Fruit fly (Drosophila melanogaster) whole organism, embryonic: Measurements from ENCODE around the gene woc.
A peak's percentile ranks its signal among the peaks of the same experiment; 100 is the strongest.

Source experiments
- Adf1 ChIP-seq: fragments of 200-800 bp; sonication (Bioruptor generic); IDR thresholded peaks from 2 replicates; pipeline ENCODE4 v1.3.6; 2022; ENCODE audit warnings: missing biosample characterization, missing genetic modification characterization
- CG10274 ChIP-seq: fragments of 200-800 bp; sonication (Bioruptor generic); optimal IDR thresholded peaks from 3 replicates; lab custom pipeline; 2017; ENCODE audit warnings: missing biosample characterization, mild to moderate bottlenecking, missing genetic modification characterization
- CG15514 ChIP-seq: fragments of 200-800 bp; sonication (Bioruptor generic); optimal IDR thresholded peaks from 3 replicates; lab custom pipeline; 2017; ENCODE audit warnings: missing biosample characterization, missing genetic modification characterization, mild to moderate bottlenecking, moderate library complexity, missing genetic modification reagents
- CG1602 ChIP-seq: fragments of 200-800 bp; sonication (Bioruptor generic); optimal IDR thresholded peaks from 3 replicates; lab custom pipeline; 2016; ENCODE audit warnings: missing biosample characterization, missing genetic modification characterization
- CG17361 ChIP-seq: fragments of 200-800 bp; sonication (Bioruptor generic); IDR thresholded peaks from 3 replicates; pipeline ENCODE4 v1.3.6; 2022; ENCODE audit warnings: missing biosample characterization, missing genetic modification characterization
- CG17385 ChIP-seq: fragments of 200-800 bp; sonication (Bioruptor generic); optimal IDR thresholded peaks from 3 replicates; lab custom pipeline; 2018; ENCODE audit warnings: missing biosample characterization, mild to moderate bottlenecking, missing genetic modification characterization
- CG17802 ChIP-seq: fragments of 200-800 bp; sonication (Bioruptor generic); optimal IDR thresholded peaks from 2 replicates; lab custom pipeline; 2018; ENCODE audit warnings: missing biosample characterization, mild to moderate bottlenecking, missing genetic modification characterization, moderate library complexity
- CG1792 ChIP-seq: fragments of 200-800 bp; sonication (Bioruptor generic); optimal IDR thresholded peaks from 2 replicates; lab custom pipeline; 2016; ENCODE audit warnings: missing biosample characterization, missing genetic modification characterization
- CG18764 ChIP-seq: fragments of 200-800 bp; sonication (Bioruptor generic); optimal IDR thresholded peaks from 3 replicates; lab custom pipeline; 2016; ENCODE audit warnings: missing biosample characterization, missing genetic modification characterization
- CG2129 ChIP-seq: fragments of 200-800 bp; sonication (Bioruptor generic); IDR thresholded peaks from 2 replicates; pipeline ENCODE4 v1.3.6; 2022; ENCODE audit warnings: missing biosample characterization, missing genetic modification characterization; ENCODE audit not compliant: partially characterized antibody
- CG33213 ChIP-seq: fragments of 200-800 bp; sonication (Bioruptor generic); optimal IDR thresholded peaks from 3 replicates; lab custom pipeline; 2016; ENCODE audit warnings: missing biosample characterization, missing genetic modification characterization
- CG3995 ChIP-seq: fragments of 200-800 bp; sonication (Bioruptor generic); optimal IDR thresholded peaks from 3 replicates; lab custom pipeline; 2016; ENCODE audit warnings: missing biosample characterization, missing genetic modification characterization
- CG5953 ChIP-seq: fragments of 200-800 bp; sonication (Bioruptor generic); IDR thresholded peaks from 2 replicates; pipeline ENCODE4 v1.3.6; 2022; ENCODE audit warnings: missing biosample characterization, missing genetic modification characterization
- CG6813 ChIP-seq: fragments of 200-800 bp; sonication (Bioruptor generic); optimal IDR thresholded peaks from 2 replicates; lab custom pipeline; 2017; ENCODE audit warnings: missing biosample characterization, missing genetic modification characterization, mild to moderate bottlenecking, moderate library complexity, missing genetic modification reagents
- Camta ChIP-seq: fragments of 200-800 bp; sonication (Bioruptor generic); optimal IDR thresholded peaks from 2 replicates; lab custom pipeline; 2016; ENCODE audit warnings: missing biosample characterization, missing genetic modification characterization
- Chrac-16 ChIP-seq: fragments of 200-800 bp; sonication (Bioruptor generic); optimal IDR thresholded peaks from 3 replicates; lab custom pipeline; 2016; ENCODE audit warnings: missing biosample characterization, missing genetic modification characterization
- CkIIα-i1 ChIP-seq: fragments of 200-800 bp; sonication (Bioruptor generic); IDR thresholded peaks from 2 replicates; pipeline ENCODE4 v1.3.6; 2022; ENCODE audit warnings: missing biosample characterization, missing genetic modification characterization
- CrebB ChIP-seq: fragments of 200-800 bp; sonication (Bioruptor generic); optimal IDR thresholded peaks from 3 replicates; lab custom pipeline; 2018; ENCODE audit warnings: missing biosample characterization, mild to moderate bottlenecking, missing genetic modification characterization
- E2f2 ChIP-seq: fragments of 200-800 bp; sonication (Bioruptor generic); IDR thresholded peaks from 2 replicates; pipeline ENCODE4 v1.3.6; 2022; ENCODE audit warnings: missing biosample characterization, missing genetic modification characterization
- Eip74EF ChIP-seq, 2 experiments: fragments of 200-800 bp in 1 of 2; fragments of >200 bp in 1 of 2; sonication (Bioruptor generic) in 1 of 2; optimal IDR thresholded peaks; 2 replicates each; lab custom pipeline; 2017 to 2019; ENCODE audit warnings: missing biosample characterization in 2 of 2, missing genetic modification characterization in 2 of 2, mild to moderate bottlenecking in 1 of 2, moderate library complexity in 1 of 2
- Fer1 ChIP-seq: fragments of 200-800 bp; sonication (Bioruptor generic); optimal IDR thresholded peaks from 2 replicates; lab custom pipeline; 2017; ENCODE audit warnings: missing biosample characterization, mild to moderate bottlenecking, missing genetic modification characterization
- Hey ChIP-seq: fragments of 200-800 bp; sonication (Bioruptor generic); optimal IDR thresholded peaks from 3 replicates; lab custom pipeline; 2018; ENCODE audit warnings: missing biosample characterization, mild to moderate bottlenecking, missing genetic modification characterization
- Max ChIP-seq: fragments of 200-800 bp; sonication (Bioruptor generic); optimal IDR thresholded peaks from 2 replicates; lab custom pipeline; 2016; ENCODE audit warnings: missing biosample characterization, mild to moderate bottlenecking, missing genetic modification characterization
- Med ChIP-seq: fragments of 200-800 bp; sonication (Bioruptor generic); peaks from one replicate; lab custom pipeline; 2016; ENCODE audit warnings: missing biosample characterization, missing genetic modification characterization, mild to moderate bottlenecking, inconsistent platforms, moderate library complexity
- Meics ChIP-seq: fragments of 200-800 bp; sonication (Bioruptor generic); optimal IDR thresholded peaks from 2 replicates; lab custom pipeline; 2017; ENCODE audit warnings: missing biosample characterization, mild to moderate bottlenecking, missing genetic modification characterization
- Myb ChIP-seq: fragments of 200-800 bp; sonication (Bioruptor generic); optimal IDR thresholded peaks from 2 replicates; lab custom pipeline; 2016; ENCODE audit warnings: missing biosample characterization, missing genetic modification characterization
- Neu2 ChIP-seq: fragments of 200-800 bp; sonication (Bioruptor generic); optimal IDR thresholded peaks from 3 replicates; lab custom pipeline; 2016; ENCODE audit warnings: missing biosample characterization, missing genetic modification characterization, borderline replicate concordance
- Nf-YB ChIP-seq: fragments of 200-800 bp; sonication (Bioruptor generic); optimal IDR thresholded peaks from 3 replicates; lab custom pipeline; 2019; ENCODE audit warnings: missing biosample characterization, mild to moderate bottlenecking, missing genetic modification characterization, moderate library complexity
- TFAM ChIP-seq: fragments of 200-800 bp; sonication (Bioruptor generic); optimal IDR thresholded peaks from 2 replicates; lab custom pipeline; 2017; ENCODE audit warnings: missing biosample characterization, missing genetic modification characterization, inconsistent platforms
- Usf ChIP-seq: fragments of 200-800 bp; sonication (Bioruptor generic); optimal IDR thresholded peaks from 2 replicates; lab custom pipeline; 2017; ENCODE audit warnings: missing genotype, missing biosample characterization, missing genetic modification characterization
- ash1 ChIP-seq: fragments of 200-800 bp; sonication (Bioruptor generic); optimal IDR thresholded peaks from 2 replicates; lab custom pipeline; 2018; ENCODE audit warnings: missing biosample characterization, mild to moderate bottlenecking, missing genetic modification characterization
- bcd ChIP-seq: fragments of 200-800 bp; sonication (Bioruptor generic); optimal IDR thresholded peaks from 2 replicates; lab custom pipeline; 2017; ENCODE audit warnings: missing biosample characterization, mild to moderate bottlenecking, missing genetic modification characterization
- cad ChIP-seq: fragments of >200 bp; optimal IDR thresholded peaks from 2 replicates; lab custom pipeline; 2017; ENCODE audit warnings: missing biosample characterization, missing genetic modification characterization
- cas ChIP-seq: fragments of 200-800 bp; sonication (Bioruptor generic); IDR thresholded peaks from 2 replicates; pipeline ENCODE4 v1.3.6; 2022; ENCODE audit warnings: missing biosample characterization, missing genetic modification characterization
- chinmo ChIP-seq: fragments of 200-800 bp; sonication (Bioruptor generic); IDR thresholded peaks from 4 replicates; pipeline ENCODE4 v1.3.6; 2022; ENCODE audit warnings: missing biosample characterization, missing genetic modification characterization; ENCODE audit not compliant: partially characterized antibody
- eyg ChIP-seq: fragments of 200-800 bp; sonication (Bioruptor generic); optimal IDR thresholded peaks from 3 replicates; lab custom pipeline; 2016; ENCODE audit warnings: missing biosample characterization, missing genetic modification characterization
- fd3F ChIP-seq: fragments of 200-800 bp; sonication (Bioruptor generic); optimal IDR thresholded peaks from 2 replicates; lab custom pipeline; 2018; ENCODE audit warnings: missing biosample characterization, mild to moderate bottlenecking, missing genetic modification characterization, moderate library complexity
- gce ChIP-seq: fragments of 200-800 bp; sonication (Bioruptor generic); IDR thresholded peaks from 3 replicates; pipeline ENCODE4 v1.3.6; 2022; ENCODE audit warnings: missing biosample characterization, missing genetic modification characterization
- lab ChIP-seq: fragments of 200-800 bp; sonication (Bioruptor generic); optimal IDR thresholded peaks from 3 replicates; lab custom pipeline; 2017; ENCODE audit warnings: missing biosample characterization, missing genetic modification characterization, mild to moderate bottlenecking, moderate library complexity, missing genetic modification reagents
- mam ChIP-seq: fragments of 200-800 bp; sonication (Bioruptor generic); optimal IDR thresholded peaks from 3 replicates; lab custom pipeline; 2016; ENCODE audit warnings: missing biosample characterization, missing genetic modification characterization
- nerfin-1 ChIP-seq: fragments of 200-800 bp; sonication (Bioruptor generic); optimal IDR thresholded peaks from 3 replicates; lab custom pipeline; 2019; ENCODE audit warnings: missing biosample characterization, mild to moderate bottlenecking, missing genetic modification characterization, moderate library complexity
- pita ChIP-seq: fragments of 200-800 bp; sonication (Bioruptor generic); optimal IDR thresholded peaks from 2 replicates; lab custom pipeline; 2017; ENCODE audit warnings: missing biosample characterization, mild to moderate bottlenecking, missing genetic modification characterization
- schlank ChIP-seq: fragments of 200-800 bp; sonication (Bioruptor generic); optimal IDR thresholded peaks from 2 replicates; lab custom pipeline; 2018; ENCODE audit warnings: missing biosample characterization, mild to moderate bottlenecking, missing genetic modification characterization
- sens-2 ChIP-seq: fragments of 200-800 bp; sonication (Bioruptor generic); IDR thresholded peaks from 2 replicates; pipeline ENCODE4 v1.3.6; 2022; ENCODE audit warnings: missing biosample characterization, missing genetic modification characterization
- tin ChIP-seq: fragments of 200-800 bp; sonication (Bioruptor generic); optimal IDR thresholded peaks from 3 replicates; lab custom pipeline; 2016; ENCODE audit warnings: missing biosample characterization, missing genetic modification characterization
- vvl ChIP-seq: fragments of 200-800 bp; sonication (Bioruptor generic); IDR thresholded peaks from 2 replicates; pipeline ENCODE4 v1.3.6; 2022; ENCODE audit warnings: missing biosample characterization, missing genetic modification characterization
- wdn ChIP-seq: fragments of 200-800 bp; sonication (Bioruptor generic); IDR thresholded peaks from 2 replicates; pipeline ENCODE4 v1.3.6; 2022; ENCODE audit warnings: missing biosample characterization, missing genetic modification characterization
- yki ChIP-seq: fragments of >200 bp; optimal IDR thresholded peaks from 3 replicates; lab custom pipeline; 2018
- zen ChIP-seq: fragments of 200-800 bp; sonication (Bioruptor generic); optimal IDR thresholded peaks from 3 replicates; lab custom pipeline; 2018; ENCODE audit warnings: missing biosample characterization, mild to moderate bottlenecking, missing genetic modification characterization, moderate library complexity

The woc gene

DNA sequence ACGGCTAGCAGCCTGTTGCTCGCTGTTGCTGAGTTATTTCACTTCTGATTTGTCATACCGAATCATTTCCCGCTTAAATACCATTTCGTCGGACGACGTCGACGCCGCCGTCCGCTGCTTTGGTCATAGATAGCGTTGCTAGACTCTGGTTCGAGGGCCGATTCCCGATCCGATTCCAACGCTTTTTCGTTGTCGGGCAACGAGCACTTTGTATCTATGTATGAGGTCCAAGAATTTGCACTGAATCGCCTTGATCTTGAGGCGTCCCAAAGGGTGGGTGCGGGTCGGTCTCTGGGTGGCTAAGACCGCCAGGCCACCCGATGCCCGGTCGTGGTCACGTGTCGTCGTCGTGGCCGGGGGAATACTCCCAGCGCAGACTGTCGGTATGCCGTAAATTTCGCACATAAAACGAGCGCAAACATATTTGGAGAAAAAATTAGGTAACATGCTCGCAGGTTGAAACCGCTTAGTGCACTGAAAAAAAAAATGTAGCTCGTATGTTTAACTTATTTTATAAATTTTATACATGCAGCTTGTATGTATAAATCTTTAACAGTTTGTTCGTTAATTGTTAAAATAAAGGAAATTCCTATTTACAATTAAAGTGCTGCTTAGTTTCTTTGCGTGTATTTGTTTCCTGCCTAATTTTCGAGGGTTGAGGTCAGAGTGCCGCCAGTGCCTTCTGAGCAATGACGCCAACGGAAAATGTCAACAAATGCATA, 28.5 kb upstream of the woc start, which contains the start of gene CG3348 (continued):
- TF ChIP-seq gce (0 out of 3 replicates have a peak, but pooled peaks have one; percentile 20), yki (lab: Kevin White, UChicago) (no peak), CG1792 (GFP tag; lab: Kevin White, UChicago) (peak; percentile 67), Myb (GFP tag; lab: Kevin White, UChicago) (peak; percentile 50), lab (GFP tag; lab: Kevin White, UChicago) (peak; percentile 91), bcd (peak; percentile 82), CG17361 (GFP tag; lab: Robert Waterston, UW) (peak; percentile 61), CG33213 (peak; percentile 56), schlank (tag; lab: Kevin White, UChicago) (peak; percentile 69), CG6813 (no peak), CG10274 (peak; percentile 56), Nf-YB (GFP tag; lab: Kevin White, UChicago) (peak; percentile 27), TFAM (GFP tag; lab: Kevin White, UChicago) (no peak), sens-2 (GFP tag; lab: Robert Waterston, UW) (peak; percentile 15; the same call in 1 of the 2 replicates), Chrac-16 (GFP tag; lab: Kevin White, UChicago) (peak; percentile 56), ash1 (GFP tag; lab: Kevin White, UChicago) (no peak), E2f2 (GFP tag; lab: Robert Waterston, UW) (no peak), wdn (GFP tag; lab: Robert Waterston, UW) (peak; percentile 71), CG2129 (GFP tag; lab: Robert Waterston, UW) (no peak), CG1602 (GFP tag; lab: Kevin White, UChicago) (peak; percentile 31), eyg (GFP tag; lab: Kevin White, UChicago) (peak; percentile 60), Med (GFP tag; lab: Kevin White, UChicago) (peak; percentile 95), CkIIα-i1 (GFP tag; lab: Robert Waterston, UW) (no peak), CG3995 (peak; percentile 59), CG15514 (GFP tag; lab: Kevin White, UChicago) (peak; percentile 60), Fer1 (GFP tag; lab: Kevin White, UChicago) (peak; percentile 84), tin (GFP tag; lab: Kevin White, UChicago) (peak; percentile 61), Hey (tag; lab: Kevin White, UChicago) (no peak), Usf (GFP tag; lab: Kevin White, UChicago) (peak; percentile 81), CG17385 (GFP tag; lab: Kevin White, UChicago) (peak; percentile 66), nerfin-1 (tag; lab: Kevin White, UChicago) (peak; percentile 57), Eip74EF (GFP tag; optimal IDR thresholded peaks at IDR 0.05; lab: Kevin White, UChicago) (peak in 1 of 2 experiments; percentile 1), CG17802 (peak; percentile 2), Max (GFP tag; lab: Kevin White, UChicago) (peak; percentile 40), Camta (GFP tag; lab: Kevin White, UChicago) (peak; percentile 35), cad (GFP tag; lab: Kevin White, UChicago) (no peak), zen (tag; lab: Kevin White, UChicago) (peak; percentile 74), fd3F (peak; percentile 51), mam (GFP tag; lab: Kevin White, UChicago) (peak; percentile 79), pita (GFP tag; lab: Kevin White, UChicago) (no peak), Adf1 (GFP tag; lab: Robert Waterston, UW) (peak; percentile 79), vvl (GFP tag; lab: Robert Waterston, UW) (peak; percentile 79), cas (GFP tag; lab: Robert Waterston, UW) (0 out of 2 replicates have a peak, but pooled peaks have one; percentile 49), CrebB (tag; lab: Kevin White, UChicago) (peak; percentile 37), CG5953 (GFP tag; lab: Robert Waterston, UW) (no peak), Neu2 (GFP tag; lab: Kevin White, UChicago) (no peak), CG18764 (GFP tag; lab: Kevin White, UChicago) (peak; percentile 4), Meics (GFP tag; lab: Kevin White, UChicago) (peak; percentile 86), chinmo (GFP tag; lab: Robert Waterston, UW) (no peak)
